Worm (Caenorhabditis elegans) whole organism, late embryonic: Measurements from ENCODE around the gene oma-1.
A peak's percentile ranks its signal among the peaks of the same experiment; 100 is the strongest.

Experiments used
- F13H6.1 ChIP-seq: sonication (generic microtip); optimal IDR thresholded peaks from 2 replicates; lab custom pipeline; 2016; ENCODE audit warnings: missing genetic modification characterization, missing compliant biosample characterization
- Y22D7AL.16 ChIP-seq: sonication (generic microtip); optimal IDR thresholded peaks from 2 replicates; lab custom pipeline; 2016; ENCODE audit warnings: missing genetic modification characterization, missing compliant biosample characterization
- ceh-14 ChIP-seq: sonication (generic microtip); optimal IDR thresholded peaks from 2 replicates; lab custom pipeline; 2016; ENCODE audit warnings: missing genotype, missing genetic modification characterization, missing compliant biosample characterization
- ceh-22 ChIP-seq: sonication (generic microtip); optimal IDR thresholded peaks from 2 replicates; lab custom pipeline; 2017; ENCODE audit warnings: missing biosample characterization, missing genetic modification characterization
- ceh-30 ChIP-seq: fragments of 150-350 bp; optimal IDR thresholded peaks from 2 replicates; lab custom pipeline; 2014; ENCODE audit warnings: missing biosample characterization, missing genetic modification characterization
- ceh-31 ChIP-seq: sonication (generic microtip); optimal IDR thresholded peaks from 2 replicates; lab custom pipeline; 2016; ENCODE audit warnings: missing genetic modification characterization, missing compliant biosample characterization
- ceh-34 ChIP-seq: sonication (generic microtip); optimal IDR thresholded peaks from 2 replicates; lab custom pipeline; 2016; ENCODE audit warnings: mild to moderate bottlenecking, missing genetic modification characterization, missing compliant biosample characterization
- ceh-45 ChIP-seq: fragments of 200-800 bp; sonication (Bioruptor generic); IDR thresholded peaks from 2 replicates; pipeline ENCODE4 v1.3.6; 2022; ENCODE audit warnings: missing genetic modification reagents, missing genetic modification characterization, missing compliant biosample characterization
- ceh-6 ChIP-seq: fragments of 200-800 bp; sonication (Bioruptor generic); optimal IDR thresholded peaks from 2 replicates; lab custom pipeline; 2018; ENCODE audit warnings: mild to moderate bottlenecking, missing genetic modification characterization, missing compliant biosample characterization
- che-1 ChIP-seq: sonication (generic microtip); optimal IDR thresholded peaks from 2 replicates; lab custom pipeline; 2016; ENCODE audit warnings: mild to moderate bottlenecking, missing genetic modification characterization, missing compliant biosample characterization
- dmd-4 ChIP-seq: sonication (generic microtip); optimal IDR thresholded peaks from 2 replicates; lab custom pipeline; 2016; ENCODE audit warnings: borderline replicate concordance, missing genetic modification characterization, missing compliant biosample characterization
- elt-2 ChIP-seq: sonication (generic microtip); optimal IDR thresholded peaks from 2 replicates; lab custom pipeline; 2016; ENCODE audit warnings: missing genetic modification reagents, missing genetic modification characterization, missing compliant biosample characterization
- elt-4 ChIP-seq: sonication (generic microtip); optimal IDR thresholded peaks from 2 replicates; lab custom pipeline; 2016; ENCODE audit warnings: missing genetic modification characterization, missing compliant biosample characterization
- ets-4 ChIP-seq: sonication (generic microtip); optimal IDR thresholded peaks from 2 replicates; lab custom pipeline; 2016; ENCODE audit warnings: missing genetic modification characterization, missing compliant biosample characterization
- eyg-1 ChIP-seq: sonication (generic microtip); optimal IDR thresholded peaks from 2 replicates; lab custom pipeline; 2016; ENCODE audit warnings: missing genotype, missing genetic modification characterization, missing compliant biosample characterization
- fax-1 ChIP-seq: sonication (generic microtip); optimal IDR thresholded peaks from 2 replicates; lab custom pipeline; 2016; ENCODE audit warnings: missing genotype, missing genetic modification characterization, missing compliant biosample characterization
- fkh-10 ChIP-seq: fragments of 150-350 bp; optimal IDR thresholded peaks from 2 replicates; lab custom pipeline; 2014; ENCODE audit warnings: missing biosample characterization, missing genetic modification reagents, missing genetic modification characterization
- hlh-13 ChIP-seq: fragments of 200-800 bp; sonication (Bioruptor generic); optimal IDR thresholded peaks from 2 replicates; lab custom pipeline; 2018; ENCODE audit warnings: mild to moderate bottlenecking, missing genetic modification characterization, missing compliant biosample characterization
- hlh-30 ChIP-seq: sonication (generic microtip); optimal IDR thresholded peaks from 2 replicates; lab custom pipeline; 2017; ENCODE audit warnings: antibody characterized with exemption, missing genetic modification characterization, missing compliant biosample characterization; ENCODE audit not compliant: insufficient read depth
- hlh-6 ChIP-seq: sonication (generic microtip); optimal IDR thresholded peaks from 2 replicates; lab custom pipeline; 2016; ENCODE audit warnings: missing genotype, missing genetic modification characterization, missing compliant biosample characterization
- mec-3 ChIP-seq: sonication (generic microtip); optimal IDR thresholded peaks from 2 replicates; lab custom pipeline; 2016; ENCODE audit warnings: borderline replicate concordance, missing genetic modification characterization, missing compliant biosample characterization
- nhr-232 ChIP-seq: sonication (generic microtip); optimal IDR thresholded peaks from 2 replicates; lab custom pipeline; 2016; ENCODE audit warnings: missing genetic modification characterization, missing compliant biosample characterization
- npax-4 ChIP-seq: sonication (generic microtip); optimal IDR thresholded peaks from 2 replicates; lab custom pipeline; 2016; ENCODE audit warnings: missing genetic modification characterization, missing compliant biosample characterization
- odd-2 ChIP-seq: sonication (generic microtip); optimal IDR thresholded peaks from 2 replicates; lab custom pipeline; 2017; ENCODE audit warnings: antibody characterized with exemption, mild to moderate bottlenecking, missing genetic modification characterization, missing compliant biosample characterization
- pha-2 ChIP-seq: sonication (generic microtip); optimal IDR thresholded peaks from 2 replicates; lab custom pipeline; 2017; ENCODE audit warnings: mild to moderate bottlenecking, missing genetic modification characterization, missing compliant biosample characterization
- pha-4 ChIP-seq: fragments of 150-350 bp; optimal IDR thresholded peaks from 2 replicates; lab custom pipeline; 2018; ENCODE audit warnings: missing biosample characterization, missing genetic modification reagents, missing genetic modification characterization
- pqm-1 ChIP-seq: sonication (generic microtip); optimal IDR thresholded peaks from 2 replicates; lab custom pipeline; 2016; ENCODE audit warnings: missing genetic modification characterization, missing compliant biosample characterization
- ref-2 ChIP-seq: sonication (generic microtip); optimal IDR thresholded peaks from 2 replicates; lab custom pipeline; 2016; ENCODE audit warnings: missing genetic modification characterization, missing compliant biosample characterization
- rnt-1 ChIP-seq: sonication (generic microtip); optimal IDR thresholded peaks from 2 replicates; lab custom pipeline; 2016; ENCODE audit warnings: missing genetic modification characterization, missing compliant biosample characterization
- sdc-2 ChIP-seq: sonication (generic microtip); optimal IDR thresholded peaks from 2 replicates; lab custom pipeline; 2016; ENCODE audit warnings: missing genotype, missing genetic modification characterization, missing compliant biosample characterization
- sox-4 ChIP-seq: sonication (generic microtip); optimal IDR thresholded peaks from 2 replicates; lab custom pipeline; 2017; ENCODE audit warnings: mild to moderate bottlenecking, missing genetic modification characterization, inconsistent platforms, missing compliant biosample characterization
- tbx-2 ChIP-seq: sonication (generic microtip); optimal IDR thresholded peaks from 2 replicates; lab custom pipeline; 2016; ENCODE audit warnings: missing genetic modification characterization, missing compliant biosample characterization
- tbx-7 ChIP-seq: sonication (generic microtip); optimal IDR thresholded peaks from 2 replicates; lab custom pipeline; 2016; ENCODE audit warnings: missing genotype, missing genetic modification characterization, missing compliant biosample characterization
- unc-42 ChIP-seq: sonication (generic microtip); optimal IDR thresholded peaks from 2 replicates; lab custom pipeline; 2016; ENCODE audit warnings: missing genotype, missing genetic modification characterization, missing compliant biosample characterization
- unc-55 ChIP-seq: sonication (generic microtip); optimal IDR thresholded peaks from 2 replicates; lab custom pipeline; 2017; ENCODE audit warnings: missing biosample characterization, missing genetic modification reagents, missing genetic modification characterization
- unc-86 ChIP-seq: sonication (generic microtip); optimal IDR thresholded peaks from 2 replicates; lab custom pipeline; 2016; ENCODE audit warnings: missing genetic modification characterization, missing compliant biosample characterization
- zip-5 ChIP-seq: sonication (generic microtip); optimal IDR thresholded peaks from 2 replicates; lab custom pipeline; 2016; ENCODE audit warnings: missing genetic modification characterization, missing compliant biosample characterization
- ztf-16 ChIP-seq: sonication (generic microtip); optimal IDR thresholded peaks from 2 replicates; lab custom pipeline; 2017; ENCODE audit warnings: missing genetic modification characterization, missing compliant biosample characterization

oma-1 gene

DNA sequence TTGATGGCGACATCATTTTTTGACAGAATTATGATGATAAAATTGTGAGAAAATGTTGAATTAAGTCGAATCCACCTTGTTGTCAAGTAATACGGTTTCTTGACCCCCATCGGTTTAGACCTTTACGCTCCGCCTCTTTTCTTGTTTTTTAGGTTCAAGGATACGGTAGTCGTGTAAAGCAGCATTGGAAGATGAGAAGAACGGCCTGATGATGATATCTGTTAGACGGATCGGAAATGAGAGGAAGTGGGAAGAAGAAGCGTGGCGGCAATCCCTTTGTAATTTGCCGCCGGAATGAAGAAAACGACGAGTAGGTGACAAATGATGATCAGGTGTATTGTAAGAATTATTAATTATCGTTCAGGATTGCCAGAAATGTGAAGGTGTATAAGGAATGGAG is 9.0 kb upstream of the oma-1 start, which contains the start of gene npax-4:
Gene npax-4 (minus strand): TSS at position 101 of the 400 bp plus-strand sequence.
- TF ChIP-seq nhr-232 (tag; lab: Kevin White, UChicago) (no peak), ceh-14 (tag; lab: Kevin White, UChicago) (no peak), fax-1 (tag; lab: Kevin White, UChicago) (no peak), pqm-1 (tag; lab: Kevin White, UChicago) (no peak), F13H6.1 (tag; lab: Kevin White, UChicago) (no peak), ets-4 (tag; lab: Kevin White, UChicago) (no peak), hlh-6 (tag; lab: Kevin White, UChicago) (no peak), Y22D7AL.16 (tag; lab: Kevin White, UChicago) (no peak), odd-2 (tag; lab: Kevin White, UChicago) (no peak), elt-4 (no peak), mec-3 (tag; lab: Kevin White, UChicago) (no peak)

DNA sequence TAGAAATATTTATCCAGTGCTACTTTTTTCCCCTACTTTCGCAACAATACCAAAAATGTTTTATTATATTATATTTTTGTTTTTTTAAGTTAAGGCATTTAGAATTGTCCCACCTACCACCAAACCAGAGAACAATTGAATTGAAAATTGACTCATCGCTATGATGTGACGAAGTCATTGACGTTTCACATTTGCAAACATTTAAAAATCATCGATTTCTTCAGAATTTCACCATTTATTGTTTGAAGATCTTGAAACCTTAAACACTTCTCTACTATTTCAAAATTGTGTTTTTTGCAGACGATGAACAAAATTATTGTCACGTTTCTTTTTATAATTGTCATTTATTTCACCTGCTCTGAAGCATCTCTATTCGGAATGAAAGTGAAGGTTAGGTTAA is 7.6 kb upstream of the oma-1 start, which contains the start of gene C09G9.8:
Gene C09G9.8 (plus strand): TSS at position 301 of the 400 bp plus-strand sequence.
- TF ChIP-seq sox-4 (tag; lab: Kevin White, UChicago): no peak
- TF ChIP-seq, all 69 proteins: peak for 0

DNA sequence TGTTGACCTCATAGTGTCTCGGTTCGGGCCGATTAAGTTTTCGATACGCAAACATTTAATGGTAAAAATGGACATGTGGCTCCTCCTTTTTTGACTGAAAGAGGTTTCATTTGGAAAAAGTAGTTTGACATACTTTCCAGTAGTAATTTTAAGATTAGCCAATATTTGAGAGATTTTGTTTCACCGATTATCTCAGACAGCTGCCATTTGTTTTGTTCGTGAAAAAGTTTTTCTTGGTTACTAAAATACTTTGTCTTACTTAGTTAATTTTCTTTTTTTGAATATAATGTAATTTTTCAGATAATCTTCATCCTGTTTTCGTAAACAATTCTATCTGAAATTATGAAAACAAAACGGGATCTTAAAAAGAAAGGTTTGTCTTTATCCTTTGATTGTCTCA is 2.5 kb upstream of the oma-1 start, which contains the start of gene C09G9.5:
Gene C09G9.5 (plus strand): TSS at position 301 of the 400 bp plus-strand sequence.
- no peak for TF ChIP-seq hlh-6 (tag; lab: Kevin White, UChicago)
- TF ChIP-seq mec-3 (tag; lab: Kevin White, UChicago): no peak
- TF ChIP-seq ceh-34 (tag; lab: Kevin White, UChicago): no peak
- TF ChIP-seq fkh-10 (GFP tag; lab: Kevin White, UChicago): no peak
- TF ChIP-seq ets-4 (tag; lab: Kevin White, UChicago): no peak
- no peak for TF ChIP-seq rnt-1 (tag; lab: Kevin White, UChicago)
- TF ChIP-seq ceh-6 (GFP tag; lab: Kevin White, UChicago): no peak
- TF ChIP-seq elt-4: no peak
- no peak for TF ChIP-seq Y22D7AL.16 (tag; lab: Kevin White, UChicago)
- TF ChIP-seq npax-4 (tag; lab: Kevin White, UChicago): no peak
- TF ChIP-seq che-1 (tag; lab: Kevin White, UChicago): no peak
- TF ChIP-seq F13H6.1 (tag; lab: Kevin White, UChicago): no peak
- no peak for TF ChIP-seq sox-4 (tag; lab: Kevin White, UChicago)
- no peak for TF ChIP-seq nhr-232 (tag; lab: Kevin White, UChicago)
- TF ChIP-seq eyg-1 (tag; lab: Kevin White, UChicago): no peak
- TF ChIP-seq elt-2: no peak

DNA sequence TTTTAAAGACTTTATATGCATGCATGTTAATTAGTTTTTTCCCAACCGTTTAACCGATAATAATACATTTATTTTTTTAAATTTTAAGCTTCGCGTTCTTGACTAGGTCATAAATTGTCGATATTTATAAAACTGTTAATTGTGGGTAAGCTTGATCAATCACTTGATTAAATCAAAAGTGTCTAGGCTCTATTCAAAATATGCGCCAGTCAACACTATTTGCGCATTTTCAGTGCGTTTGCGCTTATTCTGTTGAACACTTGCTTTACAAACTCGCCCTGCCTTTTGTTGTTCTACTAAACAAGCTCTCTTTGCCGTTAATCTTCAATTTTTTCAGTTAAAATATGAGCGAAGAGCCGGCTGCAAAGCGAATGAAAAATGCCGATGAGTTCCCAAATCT is 2.4 kb downstream of the oma-1 start, which contains the start of gene spr-2:
Gene spr-2 (plus strand): TSS at position 332 of the 400 bp plus-strand sequence.
- TF ChIP-seq sox-4 (tag; lab: Kevin White, UChicago): no peak
- peak; percentile 13 for TF ChIP-seq ceh-30
- no peak for TF ChIP-seq ceh-22 (tag; lab: Kevin White, UChicago)
- peak; percentile 36 for TF ChIP-seq unc-86
- no peak for TF ChIP-seq tbx-7 (tag; lab: Kevin White, UChicago)
- TF ChIP-seq mec-3 (tag; lab: Kevin White, UChicago): no peak
- TF ChIP-seq unc-42 (tag; lab: Kevin White, UChicago): peak; percentile 85
- TF ChIP-seq fkh-10 (GFP tag; lab: Kevin White, UChicago): peak; percentile 8
- peak; percentile 17 for TF ChIP-seq ceh-14 (tag; lab: Kevin White, UChicago)
- peak; percentile 16 for TF ChIP-seq ceh-31
- TF ChIP-seq unc-55 (GFP tag; lab: Kevin White, UChicago): no peak
- TF ChIP-seq fax-1 (tag; lab: Kevin White, UChicago): no peak
- no peak for TF ChIP-seq ztf-16 (tag; lab: Kevin White, UChicago)
- peak; percentile 21 for TF ChIP-seq hlh-30 (tag; lab: Kevin White, UChicago)

DNA sequence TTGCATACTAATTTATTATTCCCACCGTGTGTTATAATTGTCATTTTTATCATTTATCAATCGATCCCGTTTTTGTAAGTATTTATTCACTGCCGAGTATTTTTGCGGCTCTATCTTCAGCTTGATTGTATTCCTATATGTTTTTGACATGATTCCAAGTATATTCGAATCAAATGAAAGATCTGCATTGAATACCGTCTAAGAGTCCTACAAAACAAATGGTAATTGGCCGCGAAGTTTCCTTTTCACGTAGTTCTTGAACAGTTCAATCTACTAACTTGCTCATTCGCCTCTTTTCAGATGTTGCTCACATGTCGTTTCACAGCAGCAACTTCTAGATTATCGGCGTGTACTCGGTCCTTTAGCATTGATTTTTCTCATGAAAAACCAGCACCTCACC is 3.8 kb downstream of the oma-1 start, which contains the start of gene C27B7.2:
Gene C27B7.2 (plus strand): TSS at position 301 of the 400 bp plus-strand sequence.
- TF ChIP-seq sdc-2 (tag; lab: Kevin White, UChicago) (no peak), hlh-13 (GFP tag; lab: Kevin White, UChicago) (no peak), che-1 (tag; lab: Kevin White, UChicago) (no peak), npax-4 (tag; lab: Kevin White, UChicago) (no peak), pha-4 (tag; lab: Kevin White, UChicago) (no peak), dmd-4 (tag; lab: Kevin White, UChicago) (no peak), ceh-45 (GFP tag; lab: Robert Waterston, UW) (no peak), elt-4 (no peak), pha-2 (tag; lab: Kevin White, UChicago) (no peak), ref-2 (tag; lab: Kevin White, UChicago) (no peak), zip-5 (tag; lab: Kevin White, UChicago) (no peak), tbx-2 (tag; lab: Kevin White, UChicago) (no peak)
